Worm (Caenorhabditis elegans) whole organism, L4 larva: ENCODE data around the gene col-89.

Experiments used
- D1046.2 ChIP-seq: fragments of 200-800 bp; sonication (Bioruptor generic); IDR thresholded peaks from 2 replicates; pipeline ENCODE4 v1.3.6; 2022; ENCODE audit warnings: missing genetic modification characterization, missing compliant biosample characterization
- F10B5.3 ChIP-seq: sonication (generic microtip); optimal IDR thresholded peaks from 2 replicates; lab custom pipeline; 2016; ENCODE audit warnings: mild to moderate bottlenecking, missing genetic modification characterization, missing compliant biosample characterization
- T20F7.1 ChIP-seq: fragments of 200-800 bp; sonication (Bioruptor generic); optimal IDR thresholded peaks from 2 replicates; lab custom pipeline; 2018; ENCODE audit warnings: mild to moderate bottlenecking, missing genetic modification characterization, missing compliant biosample characterization
- aha-1 ChIP-seq: fragments of 150-350 bp; peaks from one replicate; lab custom pipeline; 2014; ENCODE audit warnings: missing biosample characterization, missing genetic modification characterization
- ama-1 ChIP-seq: fragments of 150-350 bp; optimal IDR thresholded peaks from 2 replicates; lab custom pipeline; 2014; ENCODE audit warnings: inconsistent platforms, mixed read lengths
- arid-1 ChIP-seq: fragments of 200-800 bp; sonication (Bioruptor generic); conservative IDR thresholded peaks from 2 replicates; pipeline ENCODE4 v1.3.6; 2022; ENCODE audit warnings: missing genetic modification reagents, missing genetic modification characterization, missing compliant biosample characterization
- ceh-62 ChIP-seq: sonication (generic microtip); optimal IDR thresholded peaks from 2 replicates; lab custom pipeline; 2017; ENCODE audit warnings: missing biosample characterization, missing genetic modification characterization
- ces-1 ChIP-seq: fragments of 150-350 bp; sonication (generic microtip); optimal IDR thresholded peaks from 4 replicates; lab custom pipeline; 2014; ENCODE audit warnings: missing biosample characterization, missing genetic modification reagents, missing genetic modification characterization
- daf-16 ChIP-seq, 3 experiments: sonication (generic microtip); optimal IDR thresholded peaks; 2 replicates each; lab custom pipeline; 2016 to 2017; ENCODE audit warnings: missing genetic modification characterization in 3 of 3, missing genetic modification reagents in 3 of 3, mild to moderate bottlenecking in 2 of 3, missing compliant biosample characterization in 2 of 3, missing biosample characterization in 1 of 3, moderate library complexity in 1 of 3
- dpl-1 ChIP-seq: fragments of 150-350 bp; optimal IDR thresholded peaks from 2 replicates; lab custom pipeline; 2014; ENCODE audit warnings: missing biosample characterization, missing genetic modification reagents, missing genetic modification characterization
- dve-1 ChIP-seq: sonication (generic microtip); optimal IDR thresholded peaks from 2 replicates; lab custom pipeline; 2017; ENCODE audit warnings: antibody characterized with exemption, mild to moderate bottlenecking, missing genetic modification characterization, missing compliant biosample characterization; ENCODE audit not compliant: insufficient read depth
- hlh-11 ChIP-seq: fragments of 200-800 bp; sonication (Bioruptor generic); optimal IDR thresholded peaks from 2 replicates; lab custom pipeline; 2018; ENCODE audit warnings: mild to moderate bottlenecking, missing genetic modification characterization, missing compliant biosample characterization
- hmg-1.1 ChIP-seq: fragments of 200-800 bp; sonication (Bioruptor generic); IDR thresholded peaks from 2 replicates; pipeline ENCODE4 v1.3.6; 2022; ENCODE audit warnings: missing genetic modification reagents, missing genetic modification characterization, missing compliant biosample characterization
- lin-38 ChIP-seq: fragments of 200-800 bp; sonication (Bioruptor generic); IDR thresholded peaks from 2 replicates; pipeline ENCODE4 v1.3.6; 2022; ENCODE audit warnings: missing genetic modification reagents, missing genetic modification characterization, missing compliant biosample characterization
- mdt-29 ChIP-seq: fragments of 200-800 bp; sonication (Bioruptor generic); IDR thresholded peaks from 2 replicates; pipeline ENCODE4 v1.3.6; 2022; ENCODE audit warnings: missing genetic modification reagents, missing genetic modification characterization, missing compliant biosample characterization
- mep-1 ChIP-seq: fragments of 150-350 bp; sonication (generic microtip); optimal IDR thresholded peaks from 3 replicates; lab custom pipeline; 2014; ENCODE audit warnings: missing biosample characterization, missing genetic modification characterization
- nhr-102 ChIP-seq: sonication (generic microtip); optimal IDR thresholded peaks from 2 replicates; lab custom pipeline; 2016; ENCODE audit warnings: mild to moderate bottlenecking, missing genetic modification characterization, moderate library complexity, missing compliant biosample characterization
- nhr-28 ChIP-seq: fragments of 150-350 bp; optimal IDR thresholded peaks from 2 replicates; lab custom pipeline; 2014; ENCODE audit warnings: missing biosample characterization, missing genetic modification characterization
- pha-4 ChIP-seq, 2 experiments: fragments of 150-350 bp in 1 of 2; fragments of 200-800 bp in 1 of 2; sonication (Bioruptor generic) in 1 of 2; IDR thresholded peaks in 1 of 2; optimal IDR thresholded peaks in 1 of 2; 2 replicates each; pipeline versions ENCODE4 v1.3.6 to Lab custom; 2014 to 2022; ENCODE audit warnings: missing genetic modification characterization in 2 of 2, missing genetic modification reagents in 2 of 2, missing biosample characterization in 1 of 2, missing compliant biosample characterization in 1 of 2
- pqm-1 ChIP-seq: sonication (generic microtip); optimal IDR thresholded peaks from 2 replicates; lab custom pipeline; 2017; ENCODE audit warnings: missing biosample characterization, missing genetic modification characterization
- unc-130 ChIP-seq: sonication (generic microtip); optimal IDR thresholded peaks from 2 replicates; lab custom pipeline; 2016; ENCODE audit warnings: missing genetic modification reagents, missing genetic modification characterization, missing compliant biosample characterization
- zag-1 ChIP-seq: fragments of 150-350 bp; optimal IDR thresholded peaks from 2 replicates; lab custom pipeline; 2014; ENCODE audit warnings: missing biosample characterization, missing genetic modification characterization
- zfp-3 ChIP-seq: fragments of 200-800 bp; sonication (Bioruptor generic); conservative IDR thresholded peaks from 2 replicates; pipeline ENCODE4 v1.3.6; 2022; ENCODE audit warnings: missing genetic modification reagents, missing genetic modification characterization, missing compliant biosample characterization
- ztf-11 ChIP-seq: fragments of 150-350 bp; optimal IDR thresholded peaks from 2 replicates; lab custom pipeline; 2014; ENCODE audit warnings: missing biosample characterization, missing genetic modification characterization
- ztf-7 ChIP-seq: fragments of 150-350 bp; optimal IDR thresholded peaks from 2 replicates; lab custom pipeline; 2014; ENCODE audit warnings: missing biosample characterization, missing genetic modification characterization

col-89 gene

ce11 chrIII:4767869-4768645, 20.1 kb downstream of the col-89 start:
- no peak for TF ChIP-seq pqm-1
- peak; percentile 96 for TF ChIP-seq aha-1 (tag; lab: Kevin White, UChicago)
- TF ChIP-seq mdt-29 (GFP tag; lab: Robert Waterston, UW) = no peak
- no peak for TF ChIP-seq D1046.2 (GFP tag; lab: Robert Waterston, UW)
- TF ChIP-seq mep-1 (tag; lab: Kevin White, UChicago) = no peak
- TF ChIP-seq, all 104 proteins: peak for 1

ce11 chrIII:4778003-4778402, 30.1 kb downstream of the col-89 start, which contains the start of gene B0393.7:
B0393.7 (minus strand) TSS chrIII:4778103.
- TF ChIP-seq daf-16 (GFP tag; optimal IDR thresholded peaks at IDR 0.05; lab: Kevin White, UChicago) (no peak), daf-16 (tag; optimal IDR thresholded peaks at IDR 0.05; lab: Kevin White, UChicago) (peak; percentile 17), aha-1 (tag; lab: Kevin White, UChicago) (peak; percentile 88), F10B5.3 (tag; lab: Kevin White, UChicago) (no peak)

ce11 chrIII:4779855-4780254, 31.9 kb downstream of the col-89 start, which contains the start of gene B0393.9:
B0393.9 (minus strand) TSS chrIII:4780157.
- TF ChIP-seq hmg-1.1 (GFP tag; lab: Robert Waterston, UW) = no peak
- no peak for TF ChIP-seq ztf-7
- TF ChIP-seq dve-1 (tag; lab: Kevin White, UChicago) = peak; percentile 31
- peak; percentile 12 for TF ChIP-seq pqm-1
- TF ChIP-seq nhr-28 (tag; lab: Kevin White, UChicago) = peak; percentile 35
- TF ChIP-seq hlh-11 (tag; lab: Kevin White, UChicago) = peak; percentile 30
- TF ChIP-seq zfp-3 (GFP tag; lab: Robert Waterston, UW) = no peak
- no peak for TF ChIP-seq ama-1 (lab: Kevin White, UChicago)
- no peak for TF ChIP-seq daf-16 (GFP tag; optimal IDR thresholded peaks at IDR 0.05; lab: Kevin White, UChicago)
- peak; percentile 73 for TF ChIP-seq daf-16 (tag; optimal IDR thresholded peaks at IDR 0.05; lab: Kevin White, UChicago)
- TF ChIP-seq, all 104 proteins: peak for 5

ce11 chrIII:4781937-4782576, 34.1 kb downstream of the col-89 start, which contains the start of the genes gex-5 and C38D4.10:
gex-5 (minus strand) TSS chrIII:4781987.
C38D4.10 (plus strand) TSS chrIII:4782526.
- peak; percentile 55 for TF ChIP-seq unc-130

ce11 chrIII:4785131-4785530, 37.2 kb downstream of the col-89 start, which contains the start of gene enu-3.2:
enu-3.2 (minus strand) TSS chrIII:4785235.
- peak; percentile 23 for TF ChIP-seq unc-130
- TF ChIP-seq arid-1 (GFP tag; lab: Robert Waterston, UW) = 0 out of 2 replicates have a peak, but pooled peaks have one; percentile 8
- peak; percentile 19; the same call in 1 of the 2 replicates for TF ChIP-seq lin-38 (GFP tag; lab: Robert Waterston, UW)

DNA sequence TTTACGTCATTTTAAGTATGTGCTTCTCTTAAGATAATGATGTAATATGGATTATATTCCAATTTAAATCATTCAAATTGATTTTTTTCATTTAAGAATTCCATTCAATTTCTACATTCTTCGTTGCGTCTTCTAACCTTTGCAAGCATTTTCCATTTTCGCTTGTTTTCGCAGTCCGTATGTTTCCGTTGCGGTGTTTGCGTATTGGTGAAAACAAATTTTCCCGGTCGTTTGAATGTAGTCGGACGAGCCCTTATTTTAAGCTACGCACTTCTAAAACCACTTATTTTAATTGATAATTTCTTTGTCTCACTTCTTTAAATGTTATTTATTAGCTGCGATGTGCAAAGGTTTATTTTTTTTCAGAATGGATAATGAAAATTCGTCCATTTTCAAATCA, 37.8 kb downstream of the col-89 start, which contains the start of gene mel-28:
Gene mel-28 (plus strand): TSS at position 367 of the 400 bp plus-strand sequence.
- TF ChIP-seq hmg-1.1 (GFP tag; lab: Robert Waterston, UW) = no peak
- no peak for TF ChIP-seq unc-130
- no peak for TF ChIP-seq ztf-11 (tag; lab: Kevin White, UChicago)
- no peak for TF ChIP-seq T20F7.1 (GFP tag; lab: Kevin White, UChicago)
- no peak for TF ChIP-seq ces-1 (GFP tag; lab: Kevin White, UChicago)
- TF ChIP-seq dpl-1 (GFP tag; lab: Kevin White, UChicago) = peak; percentile 71
- no peak for TF ChIP-seq daf-16 (GFP tag; optimal IDR thresholded peaks at IDR 0.05; lab: Kevin White, UChicago)
- peak; percentile 36 for TF ChIP-seq daf-16 (tag; optimal IDR thresholded peaks at IDR 0.05; lab: Kevin White, UChicago)
- no peak for TF ChIP-seq ceh-62
- no peak for TF ChIP-seq zag-1 (tag; lab: Kevin White, UChicago)
- no peak for TF ChIP-seq pha-4 (GFP tag; IDR thresholded peaks at IDR 0.05; lab: Robert Waterston, UW)
- no peak for TF ChIP-seq pha-4 (tag; optimal IDR thresholded peaks at IDR 0.05; lab: Kevin White, UChicago)
- no peak for TF ChIP-seq nhr-102 (tag; lab: Kevin White, UChicago)
- TF ChIP-seq, all 104 proteins: peak for 2
